Worm (Caenorhabditis elegans): Measurements from ENCODE around the gene VF13D12L.3.

DNA sequence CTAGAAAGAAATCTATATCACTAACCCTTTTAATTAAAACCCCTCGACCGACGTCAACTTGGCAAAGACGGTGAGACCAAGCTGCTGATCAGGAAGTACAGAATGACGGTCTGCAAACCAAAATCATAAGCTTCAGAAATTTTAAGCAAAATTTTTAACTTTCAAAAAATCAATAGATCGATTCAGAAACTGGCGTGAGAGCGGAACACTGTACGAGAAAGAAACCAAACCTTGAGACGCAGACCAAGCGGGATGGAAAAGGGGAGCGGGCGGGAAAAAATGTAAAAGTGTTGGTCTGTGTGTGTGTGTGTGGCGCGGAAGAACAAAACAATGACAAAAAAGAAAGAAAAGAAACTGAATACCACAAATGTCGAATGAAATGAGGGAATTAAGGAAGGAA is 42.7 kb downstream of the VF13D12L.3 start, which contains the start of the genes F44E5.17 and gpb-1:
- no peak for TF ChIP-seq him-1 (tag; optimal IDR thresholded peaks at IDR 0.05)
- no peak for TF ChIP-seq dao-5 (tag; optimal IDR thresholded peaks at IDR 0.05)
- TF ChIP-seq W03F9.2 (tag; optimal IDR thresholded peaks at IDR 0.05), result no peak

All from whole organism, L4/young adult.